Worm (Caenorhabditis elegans) whole organism, young adult: ENCODE data around the gene clec-234.

Source experiments
- B0261.1 ChIP-seq: sonication (generic microtip); optimal IDR thresholded peaks from 2 replicates; lab custom pipeline; 2016; ENCODE audit warnings: mild to moderate bottlenecking, missing genetic modification characterization, moderate library complexity, missing compliant biosample characterization
- B0336.3 ChIP-seq: fragments of 200-800 bp; sonication (Bioruptor generic); IDR thresholded peaks from 2 replicates; pipeline ENCODE4 v1.3.6; 2022; ENCODE audit warnings: missing genetic modification characterization, missing compliant biosample characterization
- F22D6.2 ChIP-seq: sonication (generic microtip); optimal IDR thresholded peaks from 2 replicates; lab custom pipeline; 2016; ENCODE audit warnings: mild to moderate bottlenecking, missing genetic modification characterization, missing compliant biosample characterization
- Y56A3A.18 ChIP-seq: fragments of 200-800 bp; sonication (Bioruptor generic); IDR thresholded peaks from 2 replicates; pipeline ENCODE4 v1.3.6; 2022; ENCODE audit warnings: missing genetic modification reagents, missing genetic modification characterization, missing compliant biosample characterization
- ZK185.1 ChIP-seq: sonication (generic microtip); optimal IDR thresholded peaks from 2 replicates; lab custom pipeline; 2016; ENCODE audit warnings: mild to moderate bottlenecking, missing genetic modification characterization, missing compliant biosample characterization; ENCODE audit not compliant: poor library complexity, severe bottlenecking
- aptf-2 ChIP-seq: fragments of 200-800 bp; sonication (Bioruptor generic); conservative IDR thresholded peaks from 2 replicates; pipeline ENCODE4 v1.3.6; 2022; ENCODE audit warnings: missing genetic modification reagents, missing genetic modification characterization, missing compliant biosample characterization
- atf-7 ChIP-seq: sonication (generic microtip); optimal IDR thresholded peaks from 2 replicates; lab custom pipeline; 2017; ENCODE audit warnings: mild to moderate bottlenecking, missing genetic modification characterization, missing compliant biosample characterization
- attf-3 ChIP-seq: fragments of 200-800 bp; sonication (Bioruptor generic); conservative IDR thresholded peaks from 2 replicates; pipeline ENCODE4 v1.3.6; 2022; ENCODE audit warnings: missing genetic modification reagents, missing genetic modification characterization, missing compliant biosample characterization
- attf-5 ChIP-seq: fragments of 200-800 bp; sonication (Bioruptor generic); optimal IDR thresholded peaks from 2 replicates; lab custom pipeline; 2018; ENCODE audit warnings: mild to moderate bottlenecking, missing genetic modification characterization, missing compliant biosample characterization
- ccch-3 ChIP-seq: fragments of 200-800 bp; sonication (Bioruptor generic); optimal IDR thresholded peaks from 2 replicates; lab custom pipeline; 2018; ENCODE audit warnings: mild to moderate bottlenecking, missing genetic modification characterization, missing compliant biosample characterization
- dpl-1 ChIP-seq: fragments of 150-350 bp; optimal IDR thresholded peaks from 2 replicates; lab custom pipeline; 2014; ENCODE audit warnings: missing biosample characterization, missing genetic modification reagents, missing genetic modification characterization
- efl-1 ChIP-seq: fragments of 150-350 bp; optimal IDR thresholded peaks from 2 replicates; lab custom pipeline; 2014; ENCODE audit warnings: missing biosample characterization, missing genetic modification reagents, missing genetic modification characterization
- egl-18 ChIP-seq: fragments of 200-800 bp; sonication (Bioruptor generic); IDR thresholded peaks from 2 replicates; pipeline ENCODE4 v1.3.6; 2022; ENCODE audit warnings: missing genetic modification reagents, missing genetic modification characterization, missing compliant biosample characterization
- fkh-3 ChIP-seq: sonication (generic microtip); optimal IDR thresholded peaks from 2 replicates; lab custom pipeline; 2016; ENCODE audit warnings: mild to moderate bottlenecking, missing genetic modification characterization, missing compliant biosample characterization
- hrde-1 ChIP-seq: sonication (generic microtip); optimal IDR thresholded peaks from 2 replicates; lab custom pipeline; 2016; ENCODE audit warnings: missing genetic modification characterization, mild to moderate bottlenecking, missing compliant biosample characterization, moderate library complexity, missing genotype, missing genetic modification reagents, borderline replicate concordance
- lin-26 ChIP-seq: fragments of 200-800 bp; sonication (Bioruptor generic); IDR thresholded peaks from 2 replicates; pipeline ENCODE4 v1.3.6; 2022; ENCODE audit warnings: missing genetic modification reagents, missing genetic modification characterization, missing compliant biosample characterization
- lin-35 ChIP-seq, 3 experiments: fragments of 150-350 bp in 2 of 3; sonication (generic microtip) in 1 of 3; optimal IDR thresholded peaks; 2 replicates each; lab custom pipeline; 2014 to 2018; ENCODE audit warnings: missing biosample characterization in 3 of 3, missing genetic modification characterization in 3 of 3, missing genetic modification reagents in 3 of 3
- lsl-1 ChIP-seq: fragments of 200-800 bp; sonication (Bioruptor generic); optimal IDR thresholded peaks from 2 replicates; lab custom pipeline; 2018; ENCODE audit warnings: mild to moderate bottlenecking, missing genetic modification characterization, moderate library complexity, missing compliant biosample characterization
- madf-10 ChIP-seq: sonication (generic microtip); optimal IDR thresholded peaks from 2 replicates; lab custom pipeline; 2016; ENCODE audit warnings: mild to moderate bottlenecking, missing genetic modification characterization, missing compliant biosample characterization
- madf-8 ChIP-seq: fragments of 200-800 bp; sonication (Bioruptor generic); conservative IDR thresholded peaks from 2 replicates; pipeline ENCODE4 v1.3.6; 2022; ENCODE audit warnings: missing genetic modification reagents, missing genetic modification characterization, missing compliant biosample characterization
- nfyb-1 ChIP-seq: fragments of 200-800 bp; sonication (Bioruptor generic); IDR thresholded peaks from 2 replicates; pipeline ENCODE4 v1.3.6; 2022; ENCODE audit warnings: missing genetic modification reagents, missing genetic modification characterization, missing compliant biosample characterization
- nhr-179 ChIP-seq: sonication (generic microtip); optimal IDR thresholded peaks from 2 replicates; lab custom pipeline; 2016; ENCODE audit warnings: mild to moderate bottlenecking, missing genetic modification characterization, missing compliant biosample characterization
- nhr-80 ChIP-seq: sonication (generic microtip); optimal IDR thresholded peaks from 2 replicates; lab custom pipeline; 2016; ENCODE audit warnings: missing genetic modification characterization, missing compliant biosample characterization
- nhr-90 ChIP-seq: sonication (generic microtip); optimal IDR thresholded peaks from 2 replicates; lab custom pipeline; 2016; ENCODE audit warnings: missing genotype, mild to moderate bottlenecking, missing genetic modification characterization, missing compliant biosample characterization
- pbrm-1 ChIP-seq: fragments of 200-800 bp; sonication (Bioruptor generic); IDR thresholded peaks from 2 replicates; pipeline ENCODE4 v1.3.6; 2022; ENCODE audit warnings: missing genetic modification reagents, missing genetic modification characterization, missing compliant biosample characterization
- rcor-1 ChIP-seq: fragments of 200-800 bp; sonication (Bioruptor generic); IDR thresholded peaks from 2 replicates; pipeline ENCODE4 v1.3.6; 2022; ENCODE audit warnings: missing genetic modification reagents, missing genetic modification characterization, missing compliant biosample characterization
- rpc-1 ChIP-seq, 2 experiments: fragments of 150-350 bp in 1 of 2; sonication (generic microtip) in 1 of 2; optimal IDR thresholded peaks; 2 replicates each; lab custom pipeline; 2014 to 2018; ENCODE audit warnings: missing biosample characterization in 1 of 2, missing genetic modification characterization in 1 of 2, missing genetic modification reagents in 1 of 2, missing genotype in 1 of 2
- sdz-38 ChIP-seq: sonication (generic microtip); optimal IDR thresholded peaks from 2 replicates; lab custom pipeline; 2016; ENCODE audit warnings: missing genotype, missing genetic modification characterization, missing compliant biosample characterization
- snpc-1.1 ChIP-seq: sonication (generic microtip); optimal IDR thresholded peaks from 2 replicates; lab custom pipeline; 2017; ENCODE audit warnings: missing genetic modification characterization, mild to moderate bottlenecking, missing compliant biosample characterization, antibody characterized with exemption, moderate library complexity, missing genotype, missing genetic modification reagents; ENCODE audit not compliant: insufficient read depth
- snpc-4 ChIP-seq, 5 experiments: fragments of 150-350 bp in 1 of 5; sonication (generic microtip) in 4 of 5; optimal IDR thresholded peaks; 2 replicates each; lab custom pipeline; 2014 to 2018; ENCODE audit warnings: missing genetic modification characterization in 5 of 5, missing biosample characterization in 3 of 5, antibody characterized with exemption in 2 of 5, mild to moderate bottlenecking in 2 of 5, missing compliant biosample characterization in 2 of 5, missing genotype in 2 of 5, moderate library complexity in 2 of 5, missing genetic modification reagents in 1 of 5
- sptf-2 ChIP-seq: fragments of 200-800 bp; sonication (Bioruptor generic); optimal IDR thresholded peaks from 2 replicates; lab custom pipeline; 2018; ENCODE audit warnings: mild to moderate bottlenecking, missing genetic modification characterization, missing compliant biosample characterization
- tbp1 ChIP-seq: fragments of 200-800 bp; sonication (Bioruptor generic); optimal IDR thresholded peaks from 2 replicates; lab custom pipeline; 2018; ENCODE audit warnings: mild to moderate bottlenecking, missing genetic modification characterization, missing compliant biosample characterization
- tbx-9 ChIP-seq: sonication (generic microtip); optimal IDR thresholded peaks from 2 replicates; lab custom pipeline; 2016; ENCODE audit warnings: borderline replicate concordance, missing genetic modification characterization, inconsistent platforms, missing compliant biosample characterization
- ztf-22 ChIP-seq: fragments of 200-800 bp; sonication (Bioruptor generic); optimal IDR thresholded peaks from 2 replicates; lab custom pipeline; 2018; ENCODE audit warnings: mild to moderate bottlenecking, missing genetic modification characterization, moderate library complexity, missing compliant biosample characterization
- ztf-28 ChIP-seq: fragments of 200-800 bp; sonication (Bioruptor generic); IDR thresholded peaks from 2 replicates; pipeline ENCODE4 v1.3.6; 2022; ENCODE audit warnings: missing genetic modification reagents, missing genetic modification characterization, missing compliant biosample characterization

clec-234 gene

DNA sequence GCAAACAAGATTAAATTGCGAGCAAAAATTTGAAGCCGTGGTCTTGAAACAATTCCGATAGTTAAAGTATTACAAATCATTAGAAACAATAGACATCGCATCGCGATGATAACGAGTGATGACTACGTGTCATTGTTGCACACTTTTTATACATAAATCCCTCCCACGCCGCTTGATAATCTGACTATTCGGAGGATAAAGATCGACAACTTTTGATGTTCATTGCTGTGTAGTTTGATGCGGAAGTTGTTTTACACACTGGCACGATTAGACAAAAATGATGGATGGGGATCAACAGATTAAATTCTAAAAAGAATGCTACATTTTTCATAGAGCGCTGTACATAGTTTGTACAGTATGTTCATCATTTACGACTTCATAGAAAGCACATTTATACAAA lies 45.9 kb upstream of the clec-234 start, which contains the start of gene T08G3.11:
Gene T08G3.11, minus strand, starts transcription at position 101 of the 400 bp plus-strand sequence.
- no peak for TF ChIP-seq dpl-1
- no peak for TF ChIP-seq F22D6.2 (tag; lab: Kevin White, UChicago)
- no peak for TF ChIP-seq madf-8
- TF ChIP-seq lin-35 (GFP tag; optimal IDR thresholded peaks at IDR 0.05; lab: Kevin White, UChicago): no peak
- no peak for TF ChIP-seq attf-5
- no peak for TF ChIP-seq attf-3
- no peak for TF ChIP-seq egl-18
- no peak for TF ChIP-seq tbx-9 (tag; lab: Kevin White, UChicago)
- TF ChIP-seq efl-1 (GFP tag; lab: Kevin White, UChicago): no peak
- no peak for TF ChIP-seq sptf-2 (GFP tag; lab: Kevin White, UChicago)
- no peak for TF ChIP-seq rpc-1 (optimal IDR thresholded peaks at IDR 0.05; lab: Kevin White, UChicago)
- TF ChIP-seq rpc-1 (tag; optimal IDR thresholded peaks at IDR 0.05; lab: Kevin White, UChicago): no peak
- TF ChIP-seq nhr-90 (tag; lab: Kevin White, UChicago): no peak
- TF ChIP-seq sdz-38: no peak
- TF ChIP-seq ztf-28 (GFP tag; lab: Robert Waterston, UW): no peak

DNA sequence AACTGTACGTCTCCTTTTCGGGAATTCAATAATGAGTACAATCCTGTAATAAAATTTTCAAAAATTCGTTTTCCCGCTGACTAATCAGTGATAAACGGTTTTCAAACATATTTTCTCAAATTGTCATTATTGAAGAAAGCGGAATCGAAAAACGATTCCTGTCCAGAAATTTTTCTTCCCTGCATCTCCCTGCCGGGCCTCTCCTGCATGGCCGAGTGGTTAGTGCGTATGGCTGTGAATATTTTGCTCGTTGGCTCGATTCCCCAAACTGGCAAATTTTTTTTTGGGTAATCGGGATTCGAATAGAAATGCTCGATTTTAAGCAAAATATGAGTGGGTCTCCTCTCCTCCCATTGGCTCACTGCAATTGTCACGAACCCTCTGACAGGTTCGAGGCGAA lies 41.3 kb upstream of the clec-234 start:
- 0 out of 2 replicates have a peak, but pooled peaks have one; percentile 14 for TF ChIP-seq lin-26
- peak; percentile 4 for TF ChIP-seq rpc-1 (optimal IDR thresholded peaks at IDR 0.05; lab: Kevin White, UChicago)
- peak; percentile 55 for TF ChIP-seq rpc-1 (tag; optimal IDR thresholded peaks at IDR 0.05; lab: Kevin White, UChicago)
- 0 out of 2 replicates have a peak, but pooled peaks have one; percentile 49 for TF ChIP-seq Y56A3A.18 (GFP tag; lab: Robert Waterston, UW)
- 0 out of 2 replicates have a peak, but pooled peaks have one; percentile 23 for TF ChIP-seq nfyb-1 (GFP tag; lab: Robert Waterston, UW)
- 0 out of 2 replicates have a peak, but pooled peaks have one; percentile 24 for TF ChIP-seq pbrm-1
- TF ChIP-seq B0261.1 (tag; lab: Kevin White, UChicago): peak; percentile 62
- TF ChIP-seq tbp1 (GFP tag; lab: Kevin White, UChicago): peak; percentile 82

DNA sequence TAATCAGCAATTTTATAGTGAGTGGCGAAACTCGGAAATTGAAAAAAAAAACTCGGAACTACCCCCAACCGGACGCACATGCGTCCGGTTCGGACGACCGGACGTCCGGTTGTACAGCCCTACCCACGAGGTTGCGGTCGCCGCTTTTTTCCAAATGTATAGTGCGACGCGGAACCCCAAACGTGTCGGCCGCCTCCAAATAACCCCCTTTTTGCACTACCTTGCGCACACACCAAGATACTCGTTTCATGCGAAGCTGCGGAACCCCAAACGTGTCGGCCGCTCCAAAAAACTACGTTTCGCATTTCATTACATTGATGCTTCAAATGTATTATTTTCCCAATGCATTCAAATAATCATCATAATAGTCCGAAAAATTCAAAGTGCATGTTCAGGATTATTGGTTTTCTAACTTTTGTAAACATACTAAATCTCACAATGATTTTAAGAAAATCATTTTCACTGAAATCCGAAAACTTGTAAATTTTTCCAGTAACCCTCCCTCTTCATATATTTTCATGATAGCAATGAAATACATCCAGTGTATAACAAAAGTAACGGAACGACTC lies 38.7 kb upstream of the clec-234 start, which contains the start of gene srw-35:
Gene srw-35, plus strand, starts transcription at position 519 of the 569 bp plus-strand sequence.
- TF ChIP-seq ccch-3 (GFP tag; lab: Kevin White, UChicago) (no peak), fkh-3 (tag; lab: Kevin White, UChicago) (no peak), nhr-179 (tag; lab: Kevin White, UChicago) (no peak), hrde-1 (tag; lab: Kevin White, UChicago) (no peak), ztf-28 (GFP tag; lab: Robert Waterston, UW) (0 out of 2 replicates have a peak, but pooled peaks have one; percentile 14), madf-10 (no peak), ztf-22 (GFP tag; lab: Kevin White, UChicago) (no peak), rcor-1 (no peak), nhr-80 (no peak), aptf-2 (GFP tag; lab: Robert Waterston, UW) (no peak), snpc-4 (GFP tag; optimal IDR thresholded peaks at IDR 0.05; lab: Kevin White, UChicago) (peak; percentile 26), snpc-4 (tag; optimal IDR thresholded peaks at IDR 0.05; lab: Kevin White, UChicago) (peak in 3 of 4 experiments; percentile 23 to 94 (median 82)), madf-8 (no peak), atf-7 (tag; lab: Kevin White, UChicago) (no peak), B0336.3 (GFP tag; lab: Robert Waterston, UW) (no peak), snpc-1.1 (tag; lab: Kevin White, UChicago) (peak; percentile 76), dpl-1 (no peak), ZK185.1 (tag; lab: Kevin White, UChicago) (no peak), lsl-1 (no peak), B0261.1 (tag; lab: Kevin White, UChicago) (no peak)
